Worm (Caenorhabditis elegans) whole organism, L1 larva: ENCODE data around the gene cox-5A.

Experiments used
- aha-1 ChIP-seq: fragments of 150-350 bp; optimal IDR thresholded peaks from 2 replicates; lab custom pipeline; 2014; ENCODE audit warnings: missing biosample characterization, missing genetic modification characterization
- ama-1 ChIP-seq: fragments of 150-350 bp; optimal IDR thresholded peaks from 2 replicates; lab custom pipeline; 2014
- ceh-88 ChIP-seq: fragments of 200-800 bp; sonication (Bioruptor generic); IDR thresholded peaks from 2 replicates; pipeline ENCODE4 v1.3.6; 2022; ENCODE audit warnings: missing genetic modification characterization, missing compliant biosample characterization
- dpl-1 ChIP-seq, 3 experiments: fragments of 150-350 bp in 2 of 3; sonication (generic microtip) in 1 of 3; optimal IDR thresholded peaks; 2 replicates each; lab custom pipeline; 2014 to 2017; ENCODE audit warnings: missing biosample characterization in 3 of 3, missing genetic modification characterization in 3 of 3, missing genetic modification reagents in 3 of 3
- irx-1 ChIP-seq: sonication (generic microtip); optimal IDR thresholded peaks from 2 replicates; lab custom pipeline; 2016; ENCODE audit warnings: missing genetic modification characterization, missing compliant biosample characterization
- isw-1 ChIP-seq: fragments of 200-800 bp; sonication (Bioruptor generic); IDR thresholded peaks from 2 replicates; pipeline ENCODE4 v1.3.6; 2022; ENCODE audit warnings: missing genetic modification characterization, missing compliant biosample characterization
- lsy-2 ChIP-seq, 2 experiments: fragments of 150-350 bp; optimal IDR thresholded peaks; 2 replicates each; lab custom pipeline; 2014; ENCODE audit warnings: missing biosample characterization in 2 of 2, missing genetic modification characterization in 2 of 2
- nhr-11 ChIP-seq: fragments of 150-350 bp; optimal IDR thresholded peaks from 2 replicates; lab custom pipeline; 2014; ENCODE audit warnings: missing biosample characterization, missing genetic modification characterization
- nhr-76 ChIP-seq: sonication (generic microtip); optimal IDR thresholded peaks from 2 replicates; lab custom pipeline; 2017; ENCODE audit warnings: missing biosample characterization, missing genetic modification characterization
- pag-3 ChIP-seq: sonication (generic microtip); optimal IDR thresholded peaks from 2 replicates; lab custom pipeline; 2017; ENCODE audit warnings: missing genetic modification characterization, mild to moderate bottlenecking, missing compliant biosample characterization, antibody characterized with exemption, borderline replicate concordance; ENCODE audit not compliant: insufficient read depth
- pqm-1 ChIP-seq: sonication (generic microtip); optimal IDR thresholded peaks from 3 replicates; lab custom pipeline; 2017; ENCODE audit warnings: missing biosample characterization, missing genetic modification characterization
- snpc-4 ChIP-seq: fragments of 150-350 bp; optimal IDR thresholded peaks from 2 replicates; lab custom pipeline; 2014; ENCODE audit warnings: missing biosample characterization, missing genetic modification characterization
- sox-4 ChIP-seq: sonication (generic microtip); optimal IDR thresholded peaks from 2 replicates; lab custom pipeline; 2016; ENCODE audit warnings: missing genetic modification characterization, missing compliant biosample characterization
- ztf-11 ChIP-seq, 2 experiments: sonication (generic microtip); optimal IDR thresholded peaks; 2 replicates each; lab custom pipeline; 2016 to 2017; ENCODE audit warnings: missing genetic modification characterization in 2 of 2, missing biosample characterization in 1 of 2, missing compliant biosample characterization in 1 of 2

DNA sequence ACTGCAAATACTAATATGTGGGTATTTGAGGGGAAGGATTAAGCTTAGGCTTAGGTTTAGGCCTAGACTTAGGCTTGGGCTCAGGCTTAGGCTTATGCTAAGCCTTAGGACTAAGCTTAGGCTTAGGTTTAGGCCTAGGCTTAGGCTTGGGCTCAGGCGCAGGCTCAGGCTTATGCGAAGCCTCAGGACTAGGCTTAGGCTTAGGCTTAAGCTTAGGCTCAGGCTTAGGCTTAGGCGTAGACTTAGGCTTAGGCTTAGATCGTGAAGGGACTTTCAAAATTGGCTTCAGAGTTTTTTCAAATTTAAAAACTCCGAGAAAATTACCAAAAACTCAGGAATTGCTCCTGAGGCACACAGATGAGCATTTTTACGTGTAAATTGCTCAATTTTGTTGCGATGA lies 39.8 kb downstream of the cox-5A start:
- TF ChIP-seq ama-1 (lab: Kevin White, UChicago) (no peak), ceh-88 (GFP tag; lab: Robert Waterston, UW) (no peak), pqm-1 (tag; lab: Kevin White, UChicago) (no peak), sox-4 (tag; lab: Kevin White, UChicago) (no peak), nhr-76 (tag; lab: Kevin White, UChicago) (no peak), pag-3 (tag; lab: Kevin White, UChicago) (no peak), dpl-1 (GFP tag; optimal IDR thresholded peaks at IDR 0.05; lab: Kevin White, UChicago) (no peak), isw-1 (GFP tag; lab: Robert Waterston, UW) (no peak), irx-1 (tag; lab: Kevin White, UChicago) (no peak), lsy-2 (tag; optimal IDR thresholded peaks at IDR 0.05; lab: Kevin White, UChicago) (no peak), snpc-4 (tag; lab: Kevin White, UChicago) (no peak), aha-1 (no peak), ztf-11 (tag; optimal IDR thresholded peaks at IDR 0.05; lab: Kevin White, UChicago) (no peak), nhr-11 (no peak)
